5 fruit fly cellular contexts compared by ENCODE assay signal in genomic region chrX:12496930-12497329, dm6.
TF ChIP-seq lines count a peak whose summit lies in the region.

mdu (plus strand) TSS chrX:12497188.

- no peak for TF ChIP-seq CTCF in whole organism, embryonic (GFP tag; optimal IDR thresholded peaks at IDR 0.05; lab: Kevin White, UChicago)

TF ChIP-seq in whole organism, adult, 20 proteins besides CTCF, POLR2A, EP300 and RAD21 (continues in another document):
- TF ChIP-seq pad (GFP tag; optimal IDR thresholded peaks at IDR 0.05; lab: Kevin White, UChicago), result no peak
- no peak for TF ChIP-seq Clk (GFP tag; optimal IDR thresholded peaks at IDR 0.05; lab: Kevin White, UChicago)
- TF ChIP-seq CG33017 (tag; optimal IDR thresholded peaks at IDR 0.05; lab: Kevin White, UChicago), result no peak
- peak; percentile 40 for TF ChIP-seq bab1 (GFP tag; optimal IDR thresholded peaks at IDR 0.05; lab: Kevin White, UChicago)
- peak; percentile 19 for TF ChIP-seq tj (GFP tag; optimal IDR thresholded peaks at IDR 0.05; lab: Kevin White, UChicago)
- TF ChIP-seq cic (GFP tag; optimal IDR thresholded peaks at IDR 0.05; lab: Kevin White, UChicago), result no peak
- no peak for TF ChIP-seq CG1620 (GFP tag; optimal IDR thresholded peaks at IDR 0.05; lab: Kevin White, UChicago)
- no peak for TF ChIP-seq CG7101 (tag; optimal IDR thresholded peaks at IDR 0.05; lab: Kevin White, UChicago)
- TF ChIP-seq ovo (GFP tag; optimal IDR thresholded peaks at IDR 0.05; lab: Kevin White, UChicago), result no peak
- no peak for TF ChIP-seq CG11617 (GFP tag; optimal IDR thresholded peaks at IDR 0.05; lab: Kevin White, UChicago)
- no peak for TF ChIP-seq toe (GFP tag; optimal IDR thresholded peaks at IDR 0.05; lab: Kevin White, UChicago)
- TF ChIP-seq CG7045 (GFP tag; optimal IDR thresholded peaks at IDR 0.05; lab: Kevin White, UChicago), result no peak
- no peak for TF ChIP-seq kay (GFP tag; lab: Kevin White, UChicago; ENCODE audit: borderline replicate concordance)
- TF ChIP-seq Mnt (GFP tag; optimal IDR thresholded peaks at IDR 0.05; lab: Kevin White, UChicago), result no peak
- TF ChIP-seq CG14711 (tag; optimal IDR thresholded peaks at IDR 0.05; lab: Kevin White, UChicago), result peak; percentile 50
- TF ChIP-seq cnc (optimal IDR thresholded peaks at IDR 0.05; lab: Kevin White, UChicago), result no peak
- no peak for TF ChIP-seq CG12768 (GFP tag; optimal IDR thresholded peaks at IDR 0.05; lab: Kevin White, UChicago)
- no peak for TF ChIP-seq Hr96 (GFP tag; optimal IDR thresholded peaks at IDR 0.05; lab: Kevin White, UChicago)
- peak; percentile 28 for TF ChIP-seq CG5204 (GFP tag; optimal IDR thresholded peaks at IDR 0.05; lab: Kevin White, UChicago)

TF ChIP-seq in whole organism, embryonic, 481 proteins besides CTCF, POLR2A, EP300 and RAD21 (continues in another document):
- 0 out of 3 replicates have a peak, but pooled peaks have one; percentile 47 for TF ChIP-seq knrl (GFP tag; IDR thresholded peaks at IDR 0.05; lab: Robert Waterston, UW; ENCODE audit: partially characterized antibody)
- TF ChIP-seq CG10979 (tag; optimal IDR thresholded peaks at IDR 0.05; lab: Kevin White, UChicago), result no peak
- TF ChIP-seq D19B (GFP tag; optimal IDR thresholded peaks at IDR 0.05; lab: Kevin White, UChicago), result no peak
- no peak for TF ChIP-seq gsb-n (tag; optimal IDR thresholded peaks at IDR 0.05; lab: Kevin White, UChicago)
- no peak for TF ChIP-seq Spps (tag; optimal IDR thresholded peaks at IDR 0.05; lab: Kevin White, UChicago)
- peak; percentile 15 for TF ChIP-seq Sox100B (GFP tag; optimal IDR thresholded peaks at IDR 0.05; lab: Kevin White, UChicago)
- no peak for TF ChIP-seq CG43689 (GFP tag; IDR thresholded peaks at IDR 0.05; lab: Robert Waterston, UW)
- TF ChIP-seq CG17829 (tag; optimal IDR thresholded peaks at IDR 0.05; lab: Kevin White, UChicago), result no peak
- TF ChIP-seq Six4 (GFP tag; optimal IDR thresholded peaks at IDR 0.05; lab: Kevin White, UChicago), result no peak
- TF ChIP-seq dysf (GFP tag; IDR thresholded peaks at IDR 0.05; lab: Robert Waterston, UW), result no peak
- no peak for TF ChIP-seq HLH54F (GFP tag; optimal IDR thresholded peaks at IDR 0.05; lab: Kevin White, UChicago)
- 0 out of 3 replicates have a peak, but pooled peaks have one; percentile 65 for TF ChIP-seq hb (GFP tag; IDR thresholded peaks at IDR 0.05; lab: Robert Waterston, UW; ENCODE audit: partially characterized antibody)
- TF ChIP-seq gcm2 (GFP tag; optimal IDR thresholded peaks at IDR 0.05; lab: Kevin White, UChicago), result no peak
- TF ChIP-seq slbo (GFP tag; IDR thresholded peaks at IDR 0.05; lab: Robert Waterston, UW), result peak; percentile 72
- 0 out of 2 replicates have a peak, but pooled peaks have one; percentile 31 for TF ChIP-seq CG1024 (GFP tag; IDR thresholded peaks at IDR 0.05; lab: Robert Waterston, UW)
- peak; percentile 13 for TF ChIP-seq Usf (GFP tag; optimal IDR thresholded peaks at IDR 0.05; lab: Kevin White, UChicago)
- peak; percentile 41; the same call in 1 of the 2 replicates for TF ChIP-seq lmd (GFP tag; IDR thresholded peaks at IDR 0.05; lab: Robert Waterston, UW)
- no peak for TF ChIP-seq bab2 (GFP tag; optimal IDR thresholded peaks at IDR 0.05; lab: Kevin White, UChicago)

TF ChIP-seq in whole organism, prepupa, 60 proteins besides CTCF, POLR2A, EP300 and RAD21 (continues in another document):
- TF ChIP-seq OdsH (GFP tag; optimal IDR thresholded peaks at IDR 0.05; lab: Kevin White, UChicago) (peak; percentile 10), net (GFP tag; optimal IDR thresholded peaks at IDR 0.05; lab: Kevin White, UChicago) (no peak), CG3032 (tag; optimal IDR thresholded peaks at IDR 0.05; lab: Kevin White, UChicago) (peak; percentile 47), cyc (GFP tag; optimal IDR thresholded peaks at IDR 0.05; lab: Kevin White, UChicago) (peak; percentile 12), CG4318 (GFP tag; optimal IDR thresholded peaks at IDR 0.05; lab: Kevin White, UChicago) (no peak), Sox15 (GFP tag; optimal IDR thresholded peaks at IDR 0.05; lab: Kevin White, UChicago) (peak; percentile 7), CG32006 (GFP tag; optimal IDR thresholded peaks at IDR 0.05; lab: Kevin White, UChicago) (peak; percentile 46), Ets96B (tag; optimal IDR thresholded peaks at IDR 0.05; lab: Kevin White, UChicago) (no peak), Hr39 (GFP tag; optimal IDR thresholded peaks at IDR 0.05; lab: Kevin White, UChicago) (peak; percentile 40), lz (GFP tag; optimal IDR thresholded peaks at IDR 0.05; lab: Kevin White, UChicago) (peak; percentile 15), Hr4 (GFP tag; optimal IDR thresholded peaks at IDR 0.05; lab: Kevin White, UChicago) (peak; percentile 26), CG6808 (GFP tag; optimal IDR thresholded peaks at IDR 0.05; lab: Kevin White, UChicago) (peak; percentile 13), CG6163 (GFP tag; IDR thresholded peaks at IDR 0.05; lab: Robert Waterston, UW) (peak; percentile 54; the same call in 1 of the 3 replicates), achi (GFP tag; optimal IDR thresholded peaks at IDR 0.05; lab: Kevin White, UChicago) (peak; percentile 27), Sox14 (GFP tag; optimal IDR thresholded peaks at IDR 0.05; lab: Kevin White, UChicago) (peak; percentile 10), Smox (GFP tag; optimal IDR thresholded peaks at IDR 0.05; lab: Kevin White, UChicago) (peak; percentile 36), CG10631 (GFP tag; optimal IDR thresholded peaks at IDR 0.05; lab: Kevin White, UChicago) (peak; percentile 9), CG6792 (GFP tag; optimal IDR thresholded peaks at IDR 0.05; lab: Kevin White, UChicago) (no peak), CG8632 (GFP tag; optimal IDR thresholded peaks at IDR 0.05; lab: Kevin White, UChicago) (peak; percentile 11)

TF ChIP-seq in whole organism, pupa, 21 proteins besides CTCF, POLR2A, EP300 and RAD21:
- TF ChIP-seq CG8159 (tag; optimal IDR thresholded peaks at IDR 0.05; lab: Kevin White, UChicago) (peak; percentile 8), CG17806 (tag; optimal IDR thresholded peaks at IDR 0.05; lab: Kevin White, UChicago) (no peak), gl (tag; optimal IDR thresholded peaks at IDR 0.05; lab: Kevin White, UChicago) (no peak), CG4496 (GFP tag; IDR thresholded peaks at IDR 0.05; lab: Robert Waterston, UW) (0 out of 3 replicates have a peak, but pooled peaks have one; percentile 23)

TF ChIP-seq in whole organism, wandering third instar larva, 38 proteins besides CTCF, POLR2A, EP300 and RAD21:
- TF ChIP-seq HLH106 (tag; optimal IDR thresholded peaks at IDR 0.05; lab: Kevin White, UChicago), result peak; percentile 45
- TF ChIP-seq dmrt93B (GFP tag; optimal IDR thresholded peaks at IDR 0.05; lab: Kevin White, UChicago), result peak; percentile 34
- TF ChIP-seq sv (GFP tag; optimal IDR thresholded peaks at IDR 0.05; lab: Kevin White, UChicago), result no peak
- TF ChIP-seq Vsx2 (GFP tag; optimal IDR thresholded peaks at IDR 0.05; lab: Kevin White, UChicago; ENCODE audit: partially characterized antibody), result no peak
- peak in 1 of 2 experiments; percentile 19 for TF ChIP-seq foxo (GFP tag; optimal IDR thresholded peaks at IDR 0.05; lab: Kevin White, UChicago)
- TF ChIP-seq Sp1 (GFP tag; optimal IDR thresholded peaks at IDR 0.05; lab: Kevin White, UChicago), result no peak
- TF ChIP-seq br (GFP tag; optimal IDR thresholded peaks at IDR 0.05; lab: Kevin White, UChicago), result no peak
- TF ChIP-seq OdsH (GFP tag; optimal IDR thresholded peaks at IDR 0.05; lab: Kevin White, UChicago), result no peak
- TF ChIP-seq Abd-B (GFP tag; optimal IDR thresholded peaks at IDR 0.05; lab: Kevin White, UChicago), result no peak
- TF ChIP-seq Dif (GFP tag; optimal IDR thresholded peaks at IDR 0.05; lab: Kevin White, UChicago; ENCODE audit: partially characterized antibody), result no peak
- peak; percentile 68 for TF ChIP-seq psq (GFP tag; optimal IDR thresholded peaks at IDR 0.05; lab: Kevin White, UChicago)
- no peak for TF ChIP-seq GATAd (GFP tag; optimal IDR thresholded peaks at IDR 0.05; lab: Kevin White, UChicago)
- peak; percentile 34 for TF ChIP-seq woc (GFP tag; optimal IDR thresholded peaks at IDR 0.05; lab: Kevin White, UChicago)
- peak; percentile 73 for TF ChIP-seq Myc (optimal IDR thresholded peaks at IDR 0.05; lab: Kevin White, UChicago)
- no peak for TF ChIP-seq Jra (GFP tag; optimal IDR thresholded peaks at IDR 0.05; lab: Kevin White, UChicago)
- TF ChIP-seq CG9705 (GFP tag; optimal IDR thresholded peaks at IDR 0.05; lab: Kevin White, UChicago), result no peak
